Worm (Caenorhabditis elegans) whole organism, mixed stage, embryonic: ENCODE data around the gene D1025.10.
"Not testable (repeated sequence)": the region's sequence is repeated elsewhere in the genome, so short reads cannot be mapped to it uniquely, and the experiment has no call there.

Source experiments
- bed-3 ChIP-seq: fragments of 200-800 bp; sonication (Bioruptor generic); optimal IDR thresholded peaks from 3 replicates; lab custom pipeline; 2018; ENCODE audit warnings: mild to moderate bottlenecking, missing genetic modification characterization, moderate library complexity, missing compliant biosample characterization
- blmp-1 ChIP-seq: fragments of 150-350 bp; optimal IDR thresholded peaks from 2 replicates; lab custom pipeline; 2014; ENCODE audit warnings: missing biosample characterization, missing genetic modification characterization
- ceh-39 ChIP-seq: fragments of 150-350 bp; optimal IDR thresholded peaks from 2 replicates; lab custom pipeline; 2014; ENCODE audit warnings: missing biosample characterization, missing genetic modification characterization
- ceh-43 ChIP-seq: fragments of 200-800 bp; sonication (Bioruptor generic); optimal IDR thresholded peaks from 2 replicates; lab custom pipeline; 2018; ENCODE audit warnings: mild to moderate bottlenecking, missing genetic modification characterization, moderate library complexity, missing compliant biosample characterization
- ceh-83 ChIP-seq: fragments of 200-800 bp; sonication (Bioruptor generic); optimal IDR thresholded peaks from 2 replicates; lab custom pipeline; 2018; ENCODE audit warnings: mild to moderate bottlenecking, missing genetic modification characterization, missing compliant biosample characterization
- ces-1 ChIP-seq: fragments of 150-350 bp; optimal IDR thresholded peaks from 2 replicates; lab custom pipeline; 2014; ENCODE audit warnings: missing biosample characterization, missing genetic modification reagents, missing genetic modification characterization
- cnd-1 ChIP-seq: fragments of 200-800 bp; sonication (Bioruptor generic); optimal IDR thresholded peaks from 2 replicates; lab custom pipeline; 2018; ENCODE audit warnings: mild to moderate bottlenecking, missing genetic modification characterization, missing compliant biosample characterization
- drap-1 ChIP-seq: fragments of 200-800 bp; sonication (Bioruptor generic); optimal IDR thresholded peaks from 3 replicates; lab custom pipeline; 2018; ENCODE audit warnings: mild to moderate bottlenecking, missing genetic modification characterization, missing compliant biosample characterization
- elt-1 ChIP-seq: sonication (generic microtip); optimal IDR thresholded peaks from 2 replicates; lab custom pipeline; 2017; ENCODE audit warnings: missing genetic modification characterization, mild to moderate bottlenecking, missing compliant biosample characterization, antibody characterized with exemption, moderate library complexity, borderline replicate concordance; ENCODE audit not compliant: insufficient read depth
- elt-3 ChIP-seq: fragments of 150-350 bp; optimal IDR thresholded peaks from 2 replicates; lab custom pipeline; 2014; ENCODE audit warnings: missing biosample characterization, missing genetic modification characterization
- flh-1 ChIP-seq: fragments of 200-800 bp; sonication (Bioruptor generic); optimal IDR thresholded peaks from 2 replicates; lab custom pipeline; 2018; ENCODE audit warnings: mild to moderate bottlenecking, missing genetic modification characterization, moderate library complexity, missing compliant biosample characterization
- ham-2 ChIP-seq: fragments of 200-800 bp; sonication (Bioruptor generic); optimal IDR thresholded peaks from 2 replicates; lab custom pipeline; 2018; ENCODE audit warnings: mild to moderate bottlenecking, missing genetic modification characterization, missing compliant biosample characterization
- hlh-1 ChIP-seq: fragments of 150-350 bp; optimal IDR thresholded peaks from 2 replicates; lab custom pipeline; 2014; ENCODE audit warnings: missing biosample characterization, missing genetic modification reagents, missing genetic modification characterization
- lin-13 ChIP-seq: fragments of 150-350 bp; optimal IDR thresholded peaks from 2 replicates; lab custom pipeline; 2014; ENCODE audit warnings: missing biosample characterization, missing genetic modification characterization
- lin-32 ChIP-seq: fragments of 200-800 bp; sonication (Bioruptor generic); optimal IDR thresholded peaks from 2 replicates; lab custom pipeline; 2018; ENCODE audit warnings: mild to moderate bottlenecking, missing genetic modification characterization, missing compliant biosample characterization
- lsy-2 ChIP-seq: fragments of 150-350 bp; optimal IDR thresholded peaks from 2 replicates; lab custom pipeline; 2014; ENCODE audit warnings: missing biosample characterization, missing genetic modification characterization
- mab-5 ChIP-seq: fragments of 150-350 bp; optimal IDR thresholded peaks from 2 replicates; lab custom pipeline; 2014; ENCODE audit warnings: missing biosample characterization, missing genetic modification characterization
- mep-1 ChIP-seq: fragments of 150-350 bp; optimal IDR thresholded peaks from 2 replicates; lab custom pipeline; 2017; ENCODE audit warnings: missing biosample characterization, missing genetic modification reagents, missing genetic modification characterization, inconsistent platforms
- mls-2 ChIP-seq: sonication (generic microtip); optimal IDR thresholded peaks from 2 replicates; lab custom pipeline; 2016; ENCODE audit warnings: mild to moderate bottlenecking, missing genetic modification characterization, moderate library complexity, missing compliant biosample characterization
- nhr-12 ChIP-seq: fragments of 150-350 bp; optimal IDR thresholded peaks from 2 replicates; lab custom pipeline; 2014; ENCODE audit warnings: missing biosample characterization, missing genetic modification characterization
- nhr-2 ChIP-seq: fragments of 150-350 bp; optimal IDR thresholded peaks from 2 replicates; lab custom pipeline; 2014; ENCODE audit warnings: missing biosample characterization, missing genetic modification characterization
- nhr-237 ChIP-seq: fragments of 150-350 bp; optimal IDR thresholded peaks from 2 replicates; lab custom pipeline; 2014; ENCODE audit warnings: missing biosample characterization, missing genetic modification characterization
- nhr-28 ChIP-seq: fragments of 150-350 bp; optimal IDR thresholded peaks from 2 replicates; lab custom pipeline; 2014; ENCODE audit warnings: missing biosample characterization, missing genetic modification characterization
- nhr-76 ChIP-seq: sonication (generic microtip); optimal IDR thresholded peaks from 2 replicates; lab custom pipeline; 2017; ENCODE audit warnings: missing biosample characterization, missing genetic modification characterization
- pha-4 ChIP-seq: fragments of 150-350 bp; optimal IDR thresholded peaks from 2 replicates; lab custom pipeline; 2018; ENCODE audit warnings: missing biosample characterization, missing genetic modification reagents, missing genetic modification characterization
- sem-2 ChIP-seq: fragments of 200-800 bp; sonication (Bioruptor generic); optimal IDR thresholded peaks from 2 replicates; lab custom pipeline; 2018; ENCODE audit warnings: mild to moderate bottlenecking, missing genetic modification characterization, missing compliant biosample characterization
- snpc-4 ChIP-seq: fragments of 150-350 bp; optimal IDR thresholded peaks from 2 replicates; lab custom pipeline; 2014; ENCODE audit warnings: missing biosample characterization, missing genetic modification characterization
- sptf-1 ChIP-seq: sonication (generic microtip); optimal IDR thresholded peaks from 2 replicates; lab custom pipeline; 2017; ENCODE audit warnings: mild to moderate bottlenecking, missing genetic modification characterization, moderate library complexity, missing compliant biosample characterization
- tbx-8 ChIP-seq: fragments of 200-800 bp; sonication (Bioruptor generic); optimal IDR thresholded peaks from 2 replicates; lab custom pipeline; 2018; ENCODE audit warnings: mild to moderate bottlenecking, missing genetic modification characterization, moderate library complexity, missing compliant biosample characterization
- unc-120 ChIP-seq: sonication (generic microtip); optimal IDR thresholded peaks from 2 replicates; lab custom pipeline; 2017; ENCODE audit warnings: missing genetic modification characterization, missing compliant biosample characterization; ENCODE audit not compliant: poor library complexity, severe bottlenecking
- unc-39 ChIP-seq: fragments of 150-350 bp; optimal IDR thresholded peaks from 2 replicates; lab custom pipeline; 2014; ENCODE audit warnings: missing biosample characterization, missing genetic modification characterization
- unc-62 ChIP-seq: fragments of 150-350 bp; optimal IDR thresholded peaks from 2 replicates; lab custom pipeline; 2014; ENCODE audit warnings: missing biosample characterization, missing genetic modification reagents, missing genetic modification characterization
- zip-8 ChIP-seq: fragments of 150-350 bp; optimal IDR thresholded peaks from 2 replicates; lab custom pipeline; 2014; ENCODE audit warnings: missing biosample characterization, missing genetic modification characterization
- ztf-11 ChIP-seq: fragments of 150-350 bp; optimal IDR thresholded peaks from 2 replicates; lab custom pipeline; 2014; ENCODE audit warnings: missing biosample characterization, missing genetic modification characterization

Gene D1025.10

ce11 chrX:14527559-14527958 lies 10.9 kb downstream of the D1025.10 start, which contains the start of gene nspc-18:
nspc-18 (minus strand) TSS chrX:14527659.
- TF ChIP-seq pha-4 (tag; lab: Kevin White, UChicago) (no peak), unc-39 (tag; lab: Kevin White, UChicago) (no peak), mep-1 (tag; lab: Kevin White, UChicago) (no peak), ztf-11 (tag; lab: Kevin White, UChicago) (no peak), bed-3 (no peak), ham-2 (GFP tag; lab: Kevin White, UChicago) (no peak), tbx-8 (GFP tag; lab: Kevin White, UChicago) (no peak), nhr-2 (no peak), zip-8 (tag; lab: Kevin White, UChicago) (no peak), snpc-4 (tag; lab: Kevin White, UChicago) (no peak), ceh-83 (no peak), mab-5 (tag; lab: Kevin White, UChicago) (no peak), sem-2 (GFP tag; lab: Kevin White, UChicago) (no peak), ceh-39 (no peak), lin-32 (GFP tag; lab: Kevin White, UChicago) (no peak), unc-62 (no peak), nhr-28 (tag; lab: Kevin White, UChicago) (no peak), elt-1 (tag; lab: Kevin White, UChicago) (no peak)

DNA sequence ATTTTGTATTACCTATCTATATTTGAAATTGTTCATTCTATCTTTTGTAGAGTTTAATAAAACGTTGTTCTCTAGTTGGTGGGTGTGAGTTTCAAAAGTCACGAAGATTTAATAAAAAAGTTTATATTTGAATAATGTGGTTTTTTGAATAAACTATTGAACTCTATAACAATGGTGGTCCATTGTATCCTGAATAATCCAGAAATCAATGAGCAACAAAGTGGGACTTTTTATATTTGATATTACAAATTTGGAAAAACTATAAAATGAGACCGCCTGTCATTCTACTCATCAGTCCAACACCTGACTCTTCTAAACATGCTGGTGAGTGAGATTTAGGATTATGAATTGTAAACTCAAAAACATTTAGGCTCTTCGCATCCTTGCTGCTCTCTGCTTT lies 11.7 kb downstream of the D1025.10 start, which contains the start of gene nspc-19:
TSS of gene nspc-19 (plus strand) at position 301 of the 400 bp plus-strand sequence.
- not testable (repeated sequence) for TF ChIP-seq ceh-39; lin-13 (tag; lab: Kevin White, UChicago); snpc-4 (tag; lab: Kevin White, UChicago)

ce11 chrX:14530107-14530506 lies 13.4 kb downstream of the D1025.10 start, which contains the start of gene nspc-20:
nspc-20 (minus strand) TSS chrX:14530207.
- TF ChIP-seq mab-5 (tag; lab: Kevin White, UChicago) (no peak), nhr-2 (no peak)

ce11 chrX:14534117-14534516 lies 17.5 kb downstream of the D1025.10 start, which contains the start of gene T24C2.5:
T24C2.5 (plus strand) TSS chrX:14534417.
- TF ChIP-seq cnd-1 (tag; lab: Kevin White, UChicago) (no peak), lin-32 (GFP tag; lab: Kevin White, UChicago) (no peak), hlh-1 (tag; lab: Kevin White, UChicago) (no peak), bed-3 (no peak), blmp-1 (no peak), ztf-11 (tag; lab: Kevin White, UChicago) (no peak), nhr-237 (tag; lab: Kevin White, UChicago) (no peak), elt-1 (tag; lab: Kevin White, UChicago) (no peak), ceh-83 (no peak)

ce11 chrX:14534596-14534995 lies 17.9 kb downstream of the D1025.10 start:
- no peak for TF ChIP-seq drap-1 (GFP tag; lab: Kevin White, UChicago)
- TF ChIP-seq cnd-1 (tag; lab: Kevin White, UChicago) = no peak
- no peak for TF ChIP-seq ztf-11 (tag; lab: Kevin White, UChicago)
- no peak for TF ChIP-seq hlh-1 (tag; lab: Kevin White, UChicago)
- no peak for TF ChIP-seq zip-8 (tag; lab: Kevin White, UChicago)
- TF ChIP-seq ceh-39 = no peak
- no peak for TF ChIP-seq elt-3 (tag; lab: Kevin White, UChicago)
- TF ChIP-seq unc-62 = no peak
- TF ChIP-seq unc-39 (tag; lab: Kevin White, UChicago) = no peak
- TF ChIP-seq nhr-2 = no peak
- no peak for TF ChIP-seq ceh-83
- no peak for TF ChIP-seq nhr-28 (tag; lab: Kevin White, UChicago)
- no peak for TF ChIP-seq flh-1 (GFP tag; lab: Kevin White, UChicago)
- no peak for TF ChIP-seq nhr-76
- TF ChIP-seq lsy-2 (tag; lab: Kevin White, UChicago) = no peak
- no peak for TF ChIP-seq mls-2 (tag; lab: Kevin White, UChicago)
- TF ChIP-seq lin-13 (tag; lab: Kevin White, UChicago) = no peak

- TF ChIP-seq nhr-28 (tag; lab: Kevin White, UChicago) (no peak), ces-1 (GFP tag; lab: Kevin White, UChicago) (no peak), zip-8 (tag; lab: Kevin White, UChicago) (no peak), mab-5 (tag; lab: Kevin White, UChicago) (no peak), mep-1 (tag; lab: Kevin White, UChicago) (no peak), elt-1 (tag; lab: Kevin White, UChicago) (no peak), ceh-43 (no peak), ztf-11 (tag; lab: Kevin White, UChicago) (no peak), unc-120 (tag; lab: Kevin White, UChicago) (no peak), ham-2 (GFP tag; lab: Kevin White, UChicago) (no peak), ceh-39 (no peak), nhr-12 (tag; lab: Kevin White, UChicago) (no peak), sptf-1 (tag; lab: Kevin White, UChicago) (no peak), cnd-1 (tag; lab: Kevin White, UChicago) (no peak), tbx-8 (GFP tag; lab: Kevin White, UChicago) (no peak), elt-3 (tag; lab: Kevin White, UChicago) (no peak), nhr-237 (tag; lab: Kevin White, UChicago) (no peak), bed-3 (no peak), pha-4 (tag; lab: Kevin White, UChicago) (no peak), ceh-83 (no peak)
Measured at ce11 chrX:14535913-14536312, 19.3 kb downstream of the D1025.10 start.
